Fruit fly (Drosophila melanogaster) whole organism, embryonic: Measurements from ENCODE around the gene Pax.

Source experiments
- Awh ChIP-seq: fragments of 200-800 bp; sonication (Bioruptor generic); IDR thresholded peaks from 2 replicates; pipeline ENCODE4, ENCODE4 v1.3.6; 2022; ENCODE audit warnings: missing biosample characterization, missing genetic modification characterization
- Blimp-1 ChIP-seq: fragments of 200-800 bp; sonication (Bioruptor generic); optimal IDR thresholded peaks from 3 replicates; lab custom pipeline; 2018; ENCODE audit warnings: missing biosample characterization, missing genetic modification characterization, mild to moderate bottlenecking, moderate library complexity, missing genetic modification reagents
- CG11093 ChIP-seq: fragments of 200-800 bp; sonication (Bioruptor generic); IDR thresholded peaks from 3 replicates; pipeline ENCODE4 v1.3.6; 2022; ENCODE audit warnings: missing biosample characterization, missing genetic modification characterization
- CG11560 ChIP-seq: fragments of 200-800 bp; sonication (Bioruptor generic); IDR thresholded peaks from 3 replicates; pipeline ENCODE4 v1.3.6; 2022; ENCODE audit warnings: missing biosample characterization, missing genetic modification characterization
- CG12744 ChIP-seq: fragments of 200-800 bp; sonication (Bioruptor generic); optimal IDR thresholded peaks from 2 replicates; lab custom pipeline; 2016; ENCODE audit warnings: missing biosample characterization, missing genetic modification characterization
- CG12769 ChIP-seq: fragments of 200-800 bp; sonication (Bioruptor generic); optimal IDR thresholded peaks from 2 replicates; lab custom pipeline; 2019; ENCODE audit warnings: missing biosample characterization, mild to moderate bottlenecking, missing genetic modification characterization, moderate library complexity
- CG13287 ChIP-seq: fragments of 200-800 bp; sonication (Bioruptor generic); IDR thresholded peaks from 2 replicates; pipeline ENCODE4 v1.3.6; 2022; ENCODE audit warnings: missing biosample characterization, missing genetic modification characterization; ENCODE audit not compliant: partially characterized antibody
- CG13894 ChIP-seq: fragments of 200-800 bp; sonication (Bioruptor generic); optimal IDR thresholded peaks from 3 replicates; lab custom pipeline; 2018; ENCODE audit warnings: missing biosample characterization, mild to moderate bottlenecking, missing genetic modification characterization, moderate library complexity
- CG15514 ChIP-seq: fragments of 200-800 bp; sonication (Bioruptor generic); optimal IDR thresholded peaks from 3 replicates; lab custom pipeline; 2017; ENCODE audit warnings: missing biosample characterization, missing genetic modification characterization, mild to moderate bottlenecking, moderate library complexity, missing genetic modification reagents
- CG2678 ChIP-seq: fragments of 200-800 bp; sonication (Bioruptor generic); optimal IDR thresholded peaks from 3 replicates; lab custom pipeline; 2019; ENCODE audit warnings: missing biosample characterization, mild to moderate bottlenecking, missing genetic modification characterization, moderate library complexity
- CG31388 ChIP-seq: fragments of 200-800 bp; sonication (Bioruptor generic); optimal IDR thresholded peaks from 2 replicates; lab custom pipeline; 2016; ENCODE audit warnings: missing biosample characterization, missing genetic modification characterization
- CG4730 ChIP-seq: fragments of 200-800 bp; sonication (Bioruptor generic); IDR thresholded peaks from 2 replicates; pipeline ENCODE4 v1.3.6; 2022; ENCODE audit warnings: missing biosample characterization, missing genetic modification characterization
- CG4820 ChIP-seq: fragments of 200-800 bp; sonication (Bioruptor generic); optimal IDR thresholded peaks from 3 replicates; lab custom pipeline; 2016; ENCODE audit warnings: missing biosample characterization, missing genetic modification characterization
- CG5180 ChIP-seq: fragments of 200-800 bp; sonication (Bioruptor generic); optimal IDR thresholded peaks from 3 replicates; lab custom pipeline; 2017; ENCODE audit warnings: missing biosample characterization, missing genetic modification characterization, mild to moderate bottlenecking, moderate library complexity, missing genetic modification reagents
- CG5245 ChIP-seq: fragments of 200-800 bp; sonication (Bioruptor generic); optimal IDR thresholded peaks from 3 replicates; lab custom pipeline; 2016; ENCODE audit warnings: missing biosample characterization, missing genetic modification characterization
- Dref ChIP-seq: fragments of 200-800 bp; sonication (Bioruptor generic); IDR thresholded peaks from 2 replicates; pipeline ENCODE4 v1.3.6; 2022; ENCODE audit warnings: missing biosample characterization, missing genetic modification characterization
- Drgx ChIP-seq: fragments of 200-800 bp; sonication (Bioruptor generic); IDR thresholded peaks from 2 replicates; pipeline ENCODE4 v1.3.6; 2022; ENCODE audit warnings: missing biosample characterization, missing genetic modification characterization
- HLH3B ChIP-seq: fragments of 200-800 bp; sonication (Bioruptor generic); IDR thresholded peaks from 2 replicates; pipeline ENCODE4 v1.3.6; 2022; ENCODE audit warnings: missing biosample characterization, missing genetic modification characterization
- Hr3 ChIP-seq: fragments of 200-800 bp; sonication (Bioruptor generic); optimal IDR thresholded peaks from 3 replicates; lab custom pipeline; 2016; ENCODE audit warnings: missing biosample characterization, missing genetic modification characterization
- Jarid2 ChIP-seq: fragments of 200-800 bp; sonication (Bioruptor generic); optimal IDR thresholded peaks from 3 replicates; lab custom pipeline; 2017; ENCODE audit warnings: mild to moderate bottlenecking, missing biosample characterization, missing genetic modification reagents, missing genetic modification characterization
- Med ChIP-seq: fragments of 200-800 bp; sonication (Bioruptor generic); peaks from one replicate; lab custom pipeline; 2016; ENCODE audit warnings: missing biosample characterization, missing genetic modification characterization, mild to moderate bottlenecking, inconsistent platforms, moderate library complexity
- Mes4 ChIP-seq: fragments of 200-800 bp; sonication (Bioruptor generic); optimal IDR thresholded peaks from 2 replicates; lab custom pipeline; 2016; ENCODE audit warnings: missing biosample characterization, missing genetic modification characterization
- Nf-YC ChIP-seq: fragments of 200-800 bp; optimal IDR thresholded peaks from 3 replicates; lab custom pipeline; 2019; ENCODE audit warnings: missing biosample characterization, mild to moderate bottlenecking, missing genetic modification characterization, moderate library complexity
- Opbp ChIP-seq: fragments of 200-800 bp; sonication (Bioruptor generic); IDR thresholded peaks from 3 replicates; pipeline ENCODE4 v1.3.6; 2022; ENCODE audit warnings: missing biosample characterization, missing genetic modification characterization; ENCODE audit not compliant: partially characterized antibody
- Sry-β ChIP-seq: fragments of 200-800 bp; sonication (Bioruptor generic); optimal IDR thresholded peaks from 2 replicates; lab custom pipeline; 2018; ENCODE audit warnings: missing biosample characterization, mild to moderate bottlenecking, missing genetic modification characterization, moderate library complexity
- TFAM ChIP-seq: fragments of 200-800 bp; sonication (Bioruptor generic); optimal IDR thresholded peaks from 2 replicates; lab custom pipeline; 2017; ENCODE audit warnings: missing biosample characterization, missing genetic modification characterization, inconsistent platforms
- al ChIP-seq: fragments of 200-800 bp; sonication (Bioruptor generic); IDR thresholded peaks from 2 replicates; pipeline ENCODE4 v1.3.6; 2022; ENCODE audit warnings: missing biosample characterization, missing genetic modification characterization
- ash1 ChIP-seq: fragments of 200-800 bp; sonication (Bioruptor generic); optimal IDR thresholded peaks from 2 replicates; lab custom pipeline; 2018; ENCODE audit warnings: missing biosample characterization, mild to moderate bottlenecking, missing genetic modification characterization
- az2 ChIP-seq: fragments of 200-800 bp; sonication (Bioruptor generic); optimal IDR thresholded peaks from 3 replicates; lab custom pipeline; 2016; ENCODE audit warnings: missing biosample characterization, missing genetic modification characterization
- bowl ChIP-seq: fragments of 200-800 bp; sonication (Bioruptor generic); IDR thresholded peaks from 2 replicates; pipeline ENCODE4 v1.3.6; 2022; ENCODE audit warnings: missing biosample characterization, missing genetic modification characterization
- caup ChIP-seq: fragments of 200-800 bp; sonication (Bioruptor generic); optimal IDR thresholded peaks from 3 replicates; lab custom pipeline; 2017; ENCODE audit warnings: missing biosample characterization, mild to moderate bottlenecking, missing genetic modification characterization, moderate library complexity; ENCODE audit not compliant: severe bottlenecking
- cwo ChIP-seq: fragments of 200-800 bp; sonication (Bioruptor generic); optimal IDR thresholded peaks from 3 replicates; lab custom pipeline; 2017; ENCODE audit warnings: missing biosample characterization, missing genetic modification characterization, mild to moderate bottlenecking, moderate library complexity, missing genetic modification reagents
- da ChIP-seq: fragments of 200-800 bp; sonication (Bioruptor generic); optimal IDR thresholded peaks from 2 replicates; lab custom pipeline; 2016; ENCODE audit warnings: missing biosample characterization, missing genetic modification characterization
- dm ChIP-seq: fragments of 200-800 bp; sonication (Bioruptor generic); optimal IDR thresholded peaks from 3 replicates; lab custom pipeline; 2016; ENCODE audit warnings: missing biosample characterization, missing genetic modification characterization
- dmrt99B ChIP-seq: fragments of 200-800 bp; sonication (Bioruptor generic); optimal IDR thresholded peaks from 2 replicates; lab custom pipeline; 2018; ENCODE audit warnings: missing biosample characterization, mild to moderate bottlenecking, missing genetic modification characterization, moderate library complexity
- ems ChIP-seq: fragments of 200-800 bp; sonication (Bioruptor generic); optimal IDR thresholded peaks from 3 replicates; lab custom pipeline; 2016; ENCODE audit warnings: missing biosample characterization, missing genetic modification characterization
- gem ChIP-seq: fragments of 200-800 bp; sonication (Bioruptor generic); optimal IDR thresholded peaks from 2 replicates; lab custom pipeline; 2019; ENCODE audit warnings: missing biosample characterization, mild to moderate bottlenecking, missing genetic modification characterization, moderate library complexity
- ken ChIP-seq: fragments of 200-800 bp; sonication (Bioruptor generic); IDR thresholded peaks from 3 replicates; pipeline ENCODE4 v1.3.6; 2022; ENCODE audit warnings: missing biosample characterization, missing genetic modification characterization
- lbe ChIP-seq: fragments of 200-800 bp; sonication (Bioruptor generic); optimal IDR thresholded peaks from 2 replicates; lab custom pipeline; 2016; ENCODE audit warnings: missing biosample characterization, mild to moderate bottlenecking, missing genetic modification characterization
- pros ChIP-seq: fragments of 200-800 bp; sonication (Bioruptor generic); optimal IDR thresholded peaks from 3 replicates; lab custom pipeline; 2019; ENCODE audit warnings: missing biosample characterization, mild to moderate bottlenecking, missing genetic modification characterization, moderate library complexity
- pum ChIP-seq: fragments of 200-800 bp; sonication (Bioruptor generic); optimal IDR thresholded peaks from 2 replicates; lab custom pipeline; 2016; ENCODE audit warnings: missing biosample characterization, missing genetic modification characterization
- sr ChIP-seq: fragments of 200-800 bp; sonication (Bioruptor generic); IDR thresholded peaks from 3 replicates; pipeline ENCODE4 v1.3.6; 2022; ENCODE audit warnings: missing biosample characterization, missing genetic modification characterization
- tna ChIP-seq: fragments of 200-800 bp; sonication (Bioruptor generic); IDR thresholded peaks from 2 replicates; pipeline ENCODE4 v1.3.6; 2022; ENCODE audit warnings: missing biosample characterization, missing genetic modification characterization; ENCODE audit not compliant: partially characterized antibody
- z ChIP-seq: fragments of 200-800 bp; sonication (Bioruptor generic); IDR thresholded peaks from 3 replicates; pipeline ENCODE4 v1.3.6; 2022; ENCODE audit warnings: missing biosample characterization, missing genetic modification characterization

The Pax gene

dm6 chr2L:19439598-19440230 lies 13.3 kb upstream of the Pax start (continued):
- TF ChIP-seq pum (GFP tag; lab: Kevin White, UChicago) (peak; percentile 61), CG31388 (GFP tag; lab: Kevin White, UChicago) (peak; percentile 23)

- TF ChIP-seq HLH3B (GFP tag; lab: Robert Waterston, UW), result 0 out of 2 replicates have a peak, but pooled peaks have one; percentile 23
- no peak for TF ChIP-seq CG4730 (GFP tag; lab: Robert Waterston, UW)
- TF ChIP-seq CG11093 (GFP tag; lab: Robert Waterston, UW), result 0 out of 3 replicates have a peak, but pooled peaks have one; percentile 9
- 0 out of 2 replicates have a peak, but pooled peaks have one; percentile 21 for TF ChIP-seq Drgx (GFP tag; lab: Robert Waterston, UW)
- TF ChIP-seq al, result no peak
- no peak for TF ChIP-seq lbe (GFP tag; lab: Kevin White, UChicago)
- no peak for TF ChIP-seq CG4820 (GFP tag; lab: Kevin White, UChicago)
- TF ChIP-seq pros (GFP tag; lab: Kevin White, UChicago), result peak; percentile 85
- no peak for TF ChIP-seq Opbp (GFP tag; lab: Robert Waterston, UW)
- peak; percentile 47; the same call in 1 of the 3 replicates for TF ChIP-seq sr (GFP tag; lab: Robert Waterston, UW)
- TF ChIP-seq da (GFP tag; lab: Kevin White, UChicago), result no peak
- TF ChIP-seq ash1, result no peak
- TF ChIP-seq Sry-β (GFP tag; lab: Kevin White, UChicago), result peak; percentile 87
- TF ChIP-seq ems, result no peak
- TF ChIP-seq ken (GFP tag; lab: Robert Waterston, UW), result 0 out of 3 replicates have a peak, but pooled peaks have one; percentile 13
- TF ChIP-seq CG13894 (tag; lab: Kevin White, UChicago), result peak; percentile 6
- peak; percentile 2 for TF ChIP-seq CG2678 (tag; lab: Kevin White, UChicago)
- peak; percentile 51; the same call in 1 of the 2 replicates for TF ChIP-seq tna (GFP tag; lab: Robert Waterston, UW)
- peak; percentile 8 for TF ChIP-seq gem (tag; lab: Kevin White, UChicago)
- no peak for TF ChIP-seq CG5245 (GFP tag; lab: Kevin White, UChicago)
- TF ChIP-seq CG12744, result no peak
- no peak for TF ChIP-seq Mes4 (GFP tag; lab: Kevin White, UChicago)
- TF ChIP-seq Nf-YC (tag; lab: Kevin White, UChicago), result peak; percentile 10
- TF ChIP-seq Hr3, result no peak
- 0 out of 2 replicates have a peak, but pooled peaks have one; percentile 11 for TF ChIP-seq CG13287 (GFP tag; lab: Robert Waterston, UW)
- peak; percentile 43 for TF ChIP-seq Jarid2
- 0 out of 2 replicates have a peak, but pooled peaks have one; percentile 12 for TF ChIP-seq Dref (GFP tag; lab: Robert Waterston, UW)
- TF ChIP-seq Blimp-1 (GFP tag; lab: Kevin White, UChicago), result peak; percentile 99
- peak; percentile 92 for TF ChIP-seq CG5180 (GFP tag; lab: Kevin White, UChicago)
- peak; percentile 44 for TF ChIP-seq CG12769 (tag; lab: Kevin White, UChicago)
- peak; percentile 10 for TF ChIP-seq dmrt99B (tag; lab: Kevin White, UChicago)
- TF ChIP-seq z (GFP tag; lab: Robert Waterston, UW), result no peak
- TF ChIP-seq TFAM (GFP tag; lab: Kevin White, UChicago), result no peak
- peak; percentile 86 for TF ChIP-seq cwo
- peak; percentile 9 for TF ChIP-seq az2
- 0 out of 2 replicates have a peak, but pooled peaks have one; percentile 17 for TF ChIP-seq Awh (GFP tag; lab: Robert Waterston, UW)
- peak; percentile 43 for TF ChIP-seq Med (GFP tag; lab: Kevin White, UChicago)
- peak; percentile 8 for TF ChIP-seq CG15514 (GFP tag; lab: Kevin White, UChicago)
- TF ChIP-seq caup, result no peak
- no peak for TF ChIP-seq bowl (GFP tag; lab: Robert Waterston, UW)
- TF ChIP-seq dm (GFP tag; lab: Kevin White, UChicago), result no peak
- TF ChIP-seq CG11560 (tag; lab: Robert Waterston, UW), result 0 out of 3 replicates have a peak, but pooled peaks have one; percentile 46
These were observed 12.5 kb upstream of the Pax start for dm6 chr2L:19438685-19439597.
